Fruit fly (Drosophila melanogaster): ENCODE results near the gene spn-F.

spn-F gene

DNA sequence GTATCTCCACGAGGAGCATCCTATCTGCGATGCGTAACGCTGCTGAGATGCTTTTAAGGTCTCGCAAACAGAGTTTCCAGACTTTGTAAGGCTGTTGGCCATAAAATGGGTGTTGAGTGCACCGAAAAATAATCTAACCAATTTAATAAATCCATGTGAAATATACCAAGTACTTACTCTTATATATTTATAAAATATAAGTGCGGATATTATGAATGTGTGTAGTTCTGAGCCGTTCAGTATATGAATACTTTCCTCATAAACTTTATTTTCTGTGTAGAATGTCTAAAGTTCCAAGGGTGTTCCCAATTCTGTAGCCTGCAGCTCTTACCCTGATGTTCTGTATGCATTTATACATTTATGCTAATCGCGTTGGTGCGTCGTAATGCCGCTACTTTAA, 30.9 kb downstream of the spn-F start:
- TF ChIP-seq pan (optimal IDR thresholded peaks at IDR 0.05), result no peak
- TF ChIP-seq brk (GFP tag; optimal IDR thresholded peaks at IDR 0.05), result no peak
- TF ChIP-seq Dfd (GFP tag; optimal IDR thresholded peaks at IDR 0.05), result no peak
- TF ChIP-seq Hr83 (GFP tag; optimal IDR thresholded peaks at IDR 0.05; ENCODE audit: poor library complexity, severe bottlenecking), result no peak
- TF ChIP-seq woc (GFP tag; optimal IDR thresholded peaks at IDR 0.05), result no peak

DNA sequence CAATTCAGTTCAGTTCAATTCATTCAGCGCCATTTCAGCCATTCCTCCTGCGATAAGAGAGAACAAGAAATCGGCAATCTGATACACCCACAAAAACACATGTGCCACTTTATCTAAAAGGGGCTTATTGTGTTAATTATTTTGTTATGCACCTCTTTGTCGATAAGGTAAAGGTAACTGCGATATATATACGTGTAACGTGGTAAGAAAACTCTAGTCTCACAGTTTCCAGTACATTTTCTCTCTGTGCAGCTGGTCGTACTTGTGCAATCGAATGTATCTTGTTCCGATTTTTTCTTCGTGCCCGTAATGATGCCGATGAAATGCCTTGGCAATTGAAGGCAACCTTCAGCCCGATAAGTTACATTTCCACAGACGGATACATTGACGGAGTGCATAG, 32.6 kb downstream of the spn-F start:
- TF ChIP-seq br (GFP tag; optimal IDR thresholded peaks at IDR 0.05), result peak; percentile 1
- peak in 1 of 2 experiments; percentile 11 for TF ChIP-seq foxo (GFP tag; optimal IDR thresholded peaks at IDR 0.05)
- TF ChIP-seq psq (GFP tag; optimal IDR thresholded peaks at IDR 0.05), result no peak
- TF ChIP-seq h (GFP tag; optimal IDR thresholded peaks at IDR 0.05), result peak; percentile 22
- no peak for TF ChIP-seq dl (GFP tag; optimal IDR thresholded peaks at IDR 0.05; ENCODE audit: insufficient read depth in 1 of 2, partially characterized antibody in 2 of 2)

DNA sequence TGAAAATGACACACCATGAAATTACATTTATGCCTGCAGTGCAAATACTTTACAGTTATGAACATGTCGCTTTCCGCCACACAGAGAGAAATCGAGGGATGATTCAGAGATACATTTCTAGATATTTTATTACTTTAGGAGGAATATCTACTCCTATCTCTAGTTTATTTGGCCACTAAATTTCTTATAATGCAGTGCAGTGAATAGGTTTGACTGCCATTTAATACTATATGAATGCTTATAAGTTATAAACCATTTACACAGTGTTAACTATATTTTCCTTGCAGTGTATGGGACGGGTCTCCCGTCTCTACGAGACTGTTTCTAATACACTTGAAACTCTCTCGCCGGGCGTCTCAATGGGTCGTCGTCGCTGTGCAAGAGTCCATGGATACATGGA, 35.3 kb downstream of the spn-F start:
- TF ChIP-seq pan (optimal IDR thresholded peaks at IDR 0.05) (no peak), Sp1 (GFP tag; optimal IDR thresholded peaks at IDR 0.05) (no peak), Jra (GFP tag; optimal IDR thresholded peaks at IDR 0.05) (no peak), dsf (GFP tag; optimal IDR thresholded peaks at IDR 0.05; ENCODE audit: borderline replicate concordance) (no peak), GATAd (GFP tag; optimal IDR thresholded peaks at IDR 0.05) (no peak), Rel (GFP tag; optimal IDR thresholded peaks at IDR 0.05) (no peak), Rel (tag; optimal IDR thresholded peaks at IDR 0.05) (no peak), dmrt93B (GFP tag; optimal IDR thresholded peaks at IDR 0.05) (no peak), OdsH (GFP tag; optimal IDR thresholded peaks at IDR 0.05) (no peak), Hnf4 (GFP tag; optimal IDR thresholded peaks at IDR 0.05) (no peak), tai (GFP tag; optimal IDR thresholded peaks at IDR 0.05) (no peak), brk (GFP tag; optimal IDR thresholded peaks at IDR 0.05) (no peak), jim (GFP tag; optimal IDR thresholded peaks at IDR 0.05) (no peak), lola (GFP tag; optimal IDR thresholded peaks at IDR 0.05) (no peak), woc (GFP tag; optimal IDR thresholded peaks at IDR 0.05) (no peak), Hr78 (GFP tag; optimal IDR thresholded peaks at IDR 0.05) (no peak), CrebA (GFP tag; optimal IDR thresholded peaks at IDR 0.05; ENCODE audit: borderline replicate concordance) (no peak), h (GFP tag; optimal IDR thresholded peaks at IDR 0.05) (no peak), Dfd (GFP tag; optimal IDR thresholded peaks at IDR 0.05) (no peak), Mio (GFP tag; optimal IDR thresholded peaks at IDR 0.05) (no peak)

DNA sequence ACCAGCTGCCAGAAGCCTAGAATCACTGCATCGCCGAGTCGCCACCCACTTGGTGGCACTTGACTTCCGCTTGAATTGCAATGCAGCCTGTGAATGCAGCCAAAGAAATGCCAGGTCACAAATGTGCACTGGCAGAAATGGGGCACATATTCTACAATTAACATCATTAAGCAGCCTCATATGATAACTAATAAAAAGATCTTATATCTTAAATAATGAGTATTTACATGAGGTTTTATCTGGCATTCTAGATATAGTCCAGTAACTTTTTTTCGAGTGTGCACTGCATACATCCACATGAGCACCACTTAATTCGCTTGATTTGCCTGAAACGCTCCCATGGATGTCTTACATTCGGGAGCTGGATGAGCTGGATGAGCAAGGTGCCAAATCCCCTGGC, 40.8 kb downstream of the spn-F start:
- TF ChIP-seq Mio (GFP tag; optimal IDR thresholded peaks at IDR 0.05) (no peak), fru (GFP tag; optimal IDR thresholded peaks at IDR 0.05) (peak; percentile 8), br (GFP tag; optimal IDR thresholded peaks at IDR 0.05) (no peak), foxo (GFP tag; optimal IDR thresholded peaks at IDR 0.05) (peak in 1 of 2 experiments; percentile 3), sage (GFP tag; optimal IDR thresholded peaks at IDR 0.05) (no peak), dsf (GFP tag; optimal IDR thresholded peaks at IDR 0.05; ENCODE audit: borderline replicate concordance) (no peak), HLH106 (tag; optimal IDR thresholded peaks at IDR 0.05) (peak; percentile 41), rgr (GFP tag; optimal IDR thresholded peaks at IDR 0.05) (peak; percentile 21), ey (GFP tag; optimal IDR thresholded peaks at IDR 0.05) (peak; percentile 17), woc (GFP tag; optimal IDR thresholded peaks at IDR 0.05) (no peak), jim (GFP tag; optimal IDR thresholded peaks at IDR 0.05) (no peak), OdsH (GFP tag; optimal IDR thresholded peaks at IDR 0.05) (peak; percentile 22)

DNA sequence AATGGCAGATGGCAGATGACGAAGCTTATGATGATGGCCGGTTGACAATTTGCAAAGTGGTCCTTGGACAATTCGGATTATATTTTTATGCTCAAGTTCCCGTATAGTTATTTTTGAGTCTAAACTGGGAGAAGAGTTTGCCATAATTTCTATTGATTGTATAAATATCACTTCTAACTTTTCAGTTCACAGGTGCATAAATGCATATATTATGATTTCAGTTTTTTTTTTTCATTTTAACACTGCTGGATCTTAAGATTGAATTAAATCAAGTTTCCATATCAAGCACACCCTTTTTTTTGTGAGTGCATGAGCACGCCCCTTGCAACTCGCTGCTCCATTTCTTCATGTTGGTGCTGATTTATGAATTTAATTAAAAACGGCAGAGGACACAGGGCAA, 42.1 kb downstream of the spn-F start:
- no peak for TF ChIP-seq Vsx2 (GFP tag; optimal IDR thresholded peaks at IDR 0.05; ENCODE audit: partially characterized antibody)
- TF ChIP-seq Hnf4 (GFP tag; optimal IDR thresholded peaks at IDR 0.05), result no peak
- TF ChIP-seq Myc (optimal IDR thresholded peaks at IDR 0.05), result no peak
- no peak for TF ChIP-seq brk (GFP tag; optimal IDR thresholded peaks at IDR 0.05)
- TF ChIP-seq ey (GFP tag; optimal IDR thresholded peaks at IDR 0.05), result peak; percentile 57
- TF ChIP-seq jim (GFP tag; optimal IDR thresholded peaks at IDR 0.05), result no peak
- TF ChIP-seq HLH106 (tag; optimal IDR thresholded peaks at IDR 0.05), result peak; percentile 32
- no peak for TF ChIP-seq tai (GFP tag; optimal IDR thresholded peaks at IDR 0.05)
- TF ChIP-seq Hr83 (GFP tag; optimal IDR thresholded peaks at IDR 0.05; ENCODE audit: poor library complexity, severe bottlenecking), result no peak
- TF ChIP-seq Dif (GFP tag; optimal IDR thresholded peaks at IDR 0.05; ENCODE audit: partially characterized antibody), result no peak
- TF ChIP-seq sv (GFP tag; optimal IDR thresholded peaks at IDR 0.05), result no peak
- peak; percentile 24 for TF ChIP-seq woc (GFP tag; optimal IDR thresholded peaks at IDR 0.05)
- TF ChIP-seq CG9705 (GFP tag; optimal IDR thresholded peaks at IDR 0.05), result no peak
- peak; percentile 21 for TF ChIP-seq psq (GFP tag; optimal IDR thresholded peaks at IDR 0.05)
- TF ChIP-seq Sp1 (GFP tag; optimal IDR thresholded peaks at IDR 0.05), result peak; percentile 32
- no peak for TF ChIP-seq N (GFP tag; optimal IDR thresholded peaks at IDR 0.05)
- TF ChIP-seq fru (GFP tag; optimal IDR thresholded peaks at IDR 0.05), result peak; percentile 55
- no peak for TF ChIP-seq Rel (GFP tag; optimal IDR thresholded peaks at IDR 0.05)
- no peak for TF ChIP-seq Rel (tag; optimal IDR thresholded peaks at IDR 0.05)
- peak; percentile 52 for TF ChIP-seq OdsH (GFP tag; optimal IDR thresholded peaks at IDR 0.05)
- peak; percentile 60 for TF ChIP-seq rgr (GFP tag; optimal IDR thresholded peaks at IDR 0.05)
- no peak for TF ChIP-seq CG32264 (GFP tag; optimal IDR thresholded peaks at IDR 0.05)
- TF ChIP-seq pan (optimal IDR thresholded peaks at IDR 0.05), result no peak
- TF ChIP-seq GATAd (GFP tag; optimal IDR thresholded peaks at IDR 0.05), result no peak
- TF ChIP-seq dmrt93B (GFP tag; optimal IDR thresholded peaks at IDR 0.05), result no peak
- TF ChIP-seq h (GFP tag; optimal IDR thresholded peaks at IDR 0.05), result peak; percentile 6
- no peak for TF ChIP-seq lola (GFP tag; optimal IDR thresholded peaks at IDR 0.05)
- no peak for TF ChIP-seq Abd-B (GFP tag; optimal IDR thresholded peaks at IDR 0.05)
- no peak for TF ChIP-seq CrebA (GFP tag; optimal IDR thresholded peaks at IDR 0.05; ENCODE audit: borderline replicate concordance)
- no peak for TF ChIP-seq Hr78 (GFP tag; optimal IDR thresholded peaks at IDR 0.05)
- no peak for TF ChIP-seq dl (GFP tag; optimal IDR thresholded peaks at IDR 0.05; ENCODE audit: insufficient read depth in 1 of 2, partially characterized antibody in 2 of 2)
- no peak for TF ChIP-seq Jra (GFP tag; optimal IDR thresholded peaks at IDR 0.05)
- no peak for TF ChIP-seq Mio (GFP tag; optimal IDR thresholded peaks at IDR 0.05)

All from whole organism, wandering third instar larva.